Fruit fly (Drosophila melanogaster) whole organism, embryonic: ENCODE results near the gene CG7907.

ENCODE experiments used
- CG10565 ChIP-seq: fragments of 200-800 bp; sonication (Bioruptor generic); optimal IDR thresholded peaks from 3 replicates; lab custom pipeline; 2016; ENCODE audit warnings: missing biosample characterization, mild to moderate bottlenecking, missing genetic modification characterization
- CG11696 ChIP-seq: fragments of 200-800 bp; sonication (Bioruptor generic); IDR thresholded peaks from 2 replicates; pipeline ENCODE4 v1.3.6; 2022; ENCODE audit warnings: missing biosample characterization, missing genetic modification characterization
- CG12236 ChIP-seq: fragments of 200-800 bp; sonication (Bioruptor generic); optimal IDR thresholded peaks from 2 replicates; lab custom pipeline; 2016; ENCODE audit warnings: missing biosample characterization, missing genetic modification characterization
- CG15479 ChIP-seq: fragments of 200-800 bp; sonication (Bioruptor generic); optimal IDR thresholded peaks from 3 replicates; lab custom pipeline; 2019; ENCODE audit warnings: missing biosample characterization, mild to moderate bottlenecking, missing genetic modification characterization, moderate library complexity
- CG17612 ChIP-seq: fragments of 200-800 bp; sonication (Bioruptor generic); IDR thresholded peaks from 2 replicates; pipeline ENCODE4 v1.3.6; 2022; ENCODE audit warnings: missing biosample characterization, missing genetic modification characterization
- CG30403 ChIP-seq: fragments of 200-800 bp; sonication (Bioruptor generic); optimal IDR thresholded peaks from 3 replicates; lab custom pipeline; 2016; ENCODE audit warnings: missing biosample characterization, missing genetic modification characterization
- CG3163 ChIP-seq: fragments of 200-800 bp; sonication (Bioruptor generic); optimal IDR thresholded peaks from 3 replicates; lab custom pipeline; 2016; ENCODE audit warnings: missing biosample characterization, missing genetic modification characterization
- CG33213 ChIP-seq: fragments of 200-800 bp; sonication (Bioruptor generic); optimal IDR thresholded peaks from 3 replicates; lab custom pipeline; 2016; ENCODE audit warnings: missing biosample characterization, missing genetic modification characterization
- CG34376 ChIP-seq: fragments of 200-800 bp; sonication (Bioruptor generic); optimal IDR thresholded peaks from 2 replicates; lab custom pipeline; 2018; ENCODE audit warnings: missing biosample characterization, mild to moderate bottlenecking, missing genetic modification characterization
- CG43689 ChIP-seq: fragments of 200-800 bp; sonication (Bioruptor generic); IDR thresholded peaks from 2 replicates; pipeline ENCODE4 v1.3.6; 2022; ENCODE audit warnings: missing biosample characterization, missing genetic modification characterization
- CG7556 ChIP-seq: fragments of 200-800 bp; sonication (Bioruptor generic); optimal IDR thresholded peaks from 2 replicates; lab custom pipeline; 2017; ENCODE audit warnings: missing biosample characterization, mild to moderate bottlenecking, missing genetic modification characterization
- CG7963 ChIP-seq: fragments of 200-800 bp; sonication (Bioruptor generic); IDR thresholded peaks from 3 replicates; pipeline ENCODE4 v1.3.6; 2022; ENCODE audit warnings: missing biosample characterization, missing genetic modification characterization; ENCODE audit not compliant: partially characterized antibody
- CG8359 ChIP-seq: fragments of 200-800 bp; sonication (Bioruptor generic); optimal IDR thresholded peaks from 2 replicates; lab custom pipeline; 2017; ENCODE audit warnings: missing biosample characterization, mild to moderate bottlenecking, missing genetic modification characterization, borderline replicate concordance
- CG9437 ChIP-seq: fragments of 200-800 bp; sonication (Bioruptor generic); optimal IDR thresholded peaks from 2 replicates; lab custom pipeline; 2018; ENCODE audit warnings: missing biosample characterization, mild to moderate bottlenecking, missing genetic modification characterization
- Chrac-16 ChIP-seq: fragments of 200-800 bp; sonication (Bioruptor generic); optimal IDR thresholded peaks from 3 replicates; lab custom pipeline; 2016; ENCODE audit warnings: missing biosample characterization, missing genetic modification characterization
- Doc2 ChIP-seq: fragments of 200-800 bp; sonication (Bioruptor generic); IDR thresholded peaks from 2 replicates; pipeline ENCODE4 v1.3.6; 2022; ENCODE audit warnings: missing biosample characterization, missing genetic modification characterization
- Gsc ChIP-seq: fragments of 200-800 bp; sonication (Bioruptor generic); IDR thresholded peaks from 2 replicates; pipeline ENCODE4 v1.3.6; 2022; ENCODE audit warnings: missing biosample characterization, missing genetic modification characterization
- Hand ChIP-seq: fragments of 200-800 bp; sonication (Bioruptor generic); optimal IDR thresholded peaks from 2 replicates; lab custom pipeline; 2017; ENCODE audit warnings: mild to moderate bottlenecking, missing biosample characterization, missing genetic modification reagents, missing genetic modification characterization
- HmgD ChIP-seq: fragments of 200-800 bp; sonication (Bioruptor generic); optimal IDR thresholded peaks from 3 replicates; lab custom pipeline; 2016; ENCODE audit warnings: missing biosample characterization, missing genetic modification characterization
- MBD-R2 ChIP-seq: fragments of 200-800 bp; sonication (Bioruptor generic); IDR thresholded peaks from 2 replicates; pipeline ENCODE4 v1.3.6; 2022; ENCODE audit warnings: missing biosample characterization, missing genetic modification characterization
- MESR4 ChIP-seq: fragments of 200-800 bp; sonication (Bioruptor generic); optimal IDR thresholded peaks from 2 replicates; lab custom pipeline; 2018; ENCODE audit warnings: missing biosample characterization, mild to moderate bottlenecking, missing genetic modification characterization, moderate library complexity
- NK7.1 ChIP-seq: fragments of 200-800 bp; sonication (Bioruptor generic); optimal IDR thresholded peaks from 3 replicates; lab custom pipeline; 2016; ENCODE audit warnings: missing biosample characterization, missing genetic modification characterization
- Rfx ChIP-seq: fragments of 200-800 bp; sonication (Bioruptor generic); IDR thresholded peaks from 2 replicates; pipeline ENCODE4 v1.3.6; 2022; ENCODE audit warnings: missing biosample characterization, missing genetic modification characterization
- Spps ChIP-seq: fragments of 200-800 bp; sonication (Bioruptor generic); optimal IDR thresholded peaks from 2 replicates; lab custom pipeline; 2018; ENCODE audit warnings: missing biosample characterization, mild to moderate bottlenecking, missing genetic modification characterization
- Ssrp ChIP-seq: fragments of 200-800 bp; sonication (Bioruptor generic); optimal IDR thresholded peaks from 2 replicates; lab custom pipeline; 2018; ENCODE audit warnings: missing biosample characterization, mild to moderate bottlenecking, missing genetic modification characterization, moderate library complexity
- abd-A ChIP-seq: fragments of 200-800 bp; sonication (Bioruptor generic); optimal IDR thresholded peaks from 3 replicates; lab custom pipeline; 2019; ENCODE audit warnings: missing biosample characterization, mild to moderate bottlenecking, missing genetic modification characterization, moderate library complexity
- bab2 ChIP-seq: fragments of 200-800 bp; sonication (Bioruptor generic); optimal IDR thresholded peaks from 2 replicates; lab custom pipeline; 2016; ENCODE audit warnings: missing biosample characterization, missing genetic modification characterization
- bigmax ChIP-seq: fragments of 200-800 bp; sonication (Bioruptor generic); optimal IDR thresholded peaks from 2 replicates; lab custom pipeline; 2018; ENCODE audit warnings: missing biosample characterization, mild to moderate bottlenecking, missing genetic modification characterization
- btn ChIP-seq: fragments of 200-800 bp; sonication (Bioruptor generic); optimal IDR thresholded peaks from 2 replicates; lab custom pipeline; 2016; ENCODE audit warnings: missing biosample characterization, missing genetic modification characterization
- dimm ChIP-seq: fragments of 200-800 bp; sonication (Bioruptor generic); IDR thresholded peaks from 2 replicates; pipeline ENCODE4 v1.3.6; 2022; ENCODE audit warnings: missing biosample characterization, missing genetic modification characterization
- dysf ChIP-seq: fragments of 200-800 bp; sonication (Bioruptor generic); IDR thresholded peaks from 3 replicates; pipeline ENCODE4 v1.3.6; 2022; ENCODE audit warnings: missing biosample characterization, missing genetic modification characterization
- ham ChIP-seq: fragments of 200-800 bp; sonication (Bioruptor generic); IDR thresholded peaks from 2 replicates; pipeline ENCODE4 v1.3.6; 2022; ENCODE audit warnings: missing biosample characterization, missing genetic modification characterization
- jing ChIP-seq: fragments of 200-800 bp; sonication (Bioruptor generic); optimal IDR thresholded peaks from 2 replicates; lab custom pipeline; 2018; ENCODE audit warnings: missing biosample characterization, mild to moderate bottlenecking, missing genetic modification characterization
- lab ChIP-seq: fragments of 200-800 bp; sonication (Bioruptor generic); optimal IDR thresholded peaks from 3 replicates; lab custom pipeline; 2017; ENCODE audit warnings: missing biosample characterization, missing genetic modification characterization, mild to moderate bottlenecking, moderate library complexity, missing genetic modification reagents
- lbe ChIP-seq: fragments of 200-800 bp; sonication (Bioruptor generic); optimal IDR thresholded peaks from 2 replicates; lab custom pipeline; 2016; ENCODE audit warnings: missing biosample characterization, mild to moderate bottlenecking, missing genetic modification characterization
- maf-S ChIP-seq: fragments of 200-800 bp; sonication (Bioruptor generic); optimal IDR thresholded peaks from 2 replicates; lab custom pipeline; 2016; ENCODE audit warnings: missing biosample characterization, missing genetic modification characterization
- nerfin-2 ChIP-seq: fragments of 200-800 bp; sonication (Bioruptor generic); IDR thresholded peaks from 2 replicates; pipeline ENCODE4 v1.3.6; 2022; ENCODE audit warnings: missing biosample characterization, missing genetic modification characterization; ENCODE audit not compliant: partially characterized antibody
- p53 ChIP-seq: fragments of 200-800 bp; sonication (Bioruptor generic); optimal IDR thresholded peaks from 2 replicates; lab custom pipeline; 2016; ENCODE audit warnings: missing biosample characterization, missing genetic modification characterization
- peb ChIP-seq: fragments of 200-800 bp; sonication (Bioruptor generic); IDR thresholded peaks from 2 replicates; pipeline ENCODE4 v1.3.6; 2022; ENCODE audit warnings: missing biosample characterization, missing genetic modification characterization
- pfk ChIP-seq: fragments of 200-800 bp; sonication (Bioruptor generic); optimal IDR thresholded peaks from 2 replicates; lab custom pipeline; 2018; ENCODE audit warnings: missing biosample characterization, mild to moderate bottlenecking, missing genetic modification characterization, moderate library complexity
- ro ChIP-seq: fragments of 200-800 bp; sonication (Bioruptor generic); IDR thresholded peaks from 2 replicates; pipeline ENCODE4 v1.3.6; 2022; ENCODE audit warnings: missing biosample characterization, missing genetic modification characterization
- schlank ChIP-seq: fragments of 200-800 bp; sonication (Bioruptor generic); optimal IDR thresholded peaks from 2 replicates; lab custom pipeline; 2018; ENCODE audit warnings: missing biosample characterization, mild to moderate bottlenecking, missing genetic modification characterization
- slbo ChIP-seq: fragments of 200-800 bp; sonication (Bioruptor generic); IDR thresholded peaks from 2 replicates; pipeline ENCODE4 v1.3.6; 2022; ENCODE audit warnings: missing biosample characterization, missing genetic modification characterization
- stwl ChIP-seq: fragments of 200-800 bp; sonication (Bioruptor generic); optimal IDR thresholded peaks from 3 replicates; lab custom pipeline; 2018; ENCODE audit warnings: missing biosample characterization, mild to moderate bottlenecking, missing genetic modification characterization, moderate library complexity
- sug ChIP-seq: fragments of 200-800 bp; optimal IDR thresholded peaks from 2 replicates; lab custom pipeline; 2019; ENCODE audit warnings: missing biosample characterization, mild to moderate bottlenecking, missing genetic modification characterization, moderate library complexity
- tgo ChIP-seq: fragments of 200-800 bp; sonication (Bioruptor generic); IDR thresholded peaks from 3 replicates; pipeline ENCODE4 v1.3.6; 2022; ENCODE audit warnings: missing biosample characterization, missing genetic modification characterization
- tll ChIP-seq, 2 experiments: fragments of 200-800 bp in 1 of 2; fragments of >200 bp in 1 of 2; sonication (Bioruptor generic) in 1 of 2; optimal IDR thresholded peaks; 2 replicates each; lab custom pipeline; 2017 to 2019; ENCODE audit warnings: missing biosample characterization in 2 of 2, missing genetic modification characterization in 2 of 2, mild to moderate bottlenecking in 1 of 2, moderate library complexity in 1 of 2
- tna ChIP-seq: fragments of 200-800 bp; sonication (Bioruptor generic); IDR thresholded peaks from 2 replicates; pipeline ENCODE4 v1.3.6; 2022; ENCODE audit warnings: missing biosample characterization, missing genetic modification characterization; ENCODE audit not compliant: partially characterized antibody
- z ChIP-seq: fragments of 200-800 bp; sonication (Bioruptor generic); IDR thresholded peaks from 3 replicates; pipeline ENCODE4 v1.3.6; 2022; ENCODE audit warnings: missing biosample characterization, missing genetic modification characterization

Gene CG7907

DNA sequence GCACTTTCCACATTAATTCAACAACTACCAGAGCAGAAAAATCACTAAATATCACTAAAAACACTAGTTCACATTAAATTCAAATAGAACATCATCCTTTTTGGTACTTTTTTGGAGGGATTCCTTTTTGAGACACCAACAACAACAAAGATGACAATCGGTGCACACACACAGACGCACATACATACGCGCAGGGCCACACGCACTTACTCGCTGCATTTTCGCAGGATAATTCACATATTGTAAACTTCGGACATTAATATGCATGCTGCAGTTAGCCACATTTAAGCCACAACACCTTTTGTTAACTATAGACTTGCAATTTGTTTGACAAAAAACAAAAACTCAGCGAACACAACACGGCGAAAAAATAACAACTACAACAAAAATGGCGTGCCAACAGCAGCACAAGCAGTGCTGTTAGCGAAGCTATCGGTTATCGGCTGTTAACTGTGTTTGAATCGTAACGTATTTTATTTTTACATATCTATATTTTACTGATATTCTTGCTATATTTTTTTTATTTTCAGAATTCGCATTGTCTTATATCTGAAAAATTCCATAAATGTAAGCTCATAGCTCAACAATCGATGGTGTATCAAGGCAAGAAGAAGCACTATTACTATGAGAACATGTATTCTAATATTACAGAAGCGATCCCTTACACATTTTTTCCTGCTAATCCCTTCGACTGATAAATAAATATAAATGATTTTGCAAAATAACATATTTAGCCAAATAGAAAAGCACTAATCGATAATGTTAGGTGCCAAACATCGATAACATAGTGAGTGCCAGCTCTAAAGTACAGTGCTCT, 44.0 kb upstream of the CG7907 start (continued):
- TF ChIP-seq dysf (GFP tag; lab: Robert Waterston, UW) (no peak), CG8359 (no peak), sug (tag; lab: Kevin White, UChicago) (no peak), CG10565 (GFP tag; lab: Kevin White, UChicago) (no peak), CG7556 (GFP tag; lab: Kevin White, UChicago) (no peak), nerfin-2 (GFP tag; lab: Robert Waterston, UW) (0 out of 2 replicates have a peak, but pooled peaks have one; percentile 9), schlank (no peak), lbe (peak; percentile 27), CG12236 (GFP tag; lab: Kevin White, UChicago) (no peak), tna (GFP tag; lab: Robert Waterston, UW) (peak; percentile 63; the same call in 1 of the 2 replicates), stwl (tag; lab: Kevin White, UChicago) (no peak), CG30403 (GFP tag; lab: Kevin White, UChicago) (no peak), slbo (GFP tag; lab: Robert Waterston, UW) (no peak), tgo (no peak), dimm (GFP tag; lab: Robert Waterston, UW) (no peak), CG9437 (GFP tag; lab: Kevin White, UChicago) (no peak), Gsc (GFP tag; lab: Robert Waterston, UW) (no peak), p53 (GFP tag; lab: Kevin White, UChicago) (no peak), CG17612 (GFP tag; lab: Robert Waterston, UW) (no peak), Hand (no peak), CG43689 (GFP tag; lab: Robert Waterston, UW) (no peak), CG34376 (GFP tag; lab: Kevin White, UChicago) (no peak), bigmax (GFP tag; lab: Kevin White, UChicago) (no peak), Spps (no peak), Ssrp (no peak), CG7963 (GFP tag; lab: Robert Waterston, UW) (0 out of 3 replicates have a peak, but pooled peaks have one; percentile 49), btn (GFP tag; lab: Kevin White, UChicago) (no peak), HmgD (GFP tag; lab: Kevin White, UChicago) (no peak), peb (GFP tag; lab: Robert Waterston, UW) (no peak), z (GFP tag; lab: Robert Waterston, UW) (no peak), ham (GFP tag; lab: Robert Waterston, UW) (no peak), MBD-R2 (GFP tag; lab: Robert Waterston, UW) (peak; percentile 25; the same call in 1 of the 2 replicates), CG15479 (GFP tag; lab: Kevin White, UChicago) (no peak), abd-A (tag; lab: Kevin White, UChicago) (no peak), CG11696 (no peak), Chrac-16 (GFP tag; lab: Kevin White, UChicago) (no peak), jing (GFP tag; lab: Kevin White, UChicago) (no peak), MESR4 (GFP tag; lab: Kevin White, UChicago) (peak; percentile 97), tll (GFP tag; optimal IDR thresholded peaks at IDR 0.05; lab: Kevin White, UChicago) (no peak), Rfx (GFP tag; lab: Robert Waterston, UW) (no peak), maf-S (GFP tag; lab: Kevin White, UChicago) (no peak), pfk (GFP tag; lab: Kevin White, UChicago) (no peak), ro (no peak), bab2 (GFP tag; lab: Kevin White, UChicago) (no peak), Doc2 (GFP tag; lab: Robert Waterston, UW) (no peak), CG33213 (no peak), NK7.1 (GFP tag; lab: Kevin White, UChicago) (no peak), lab (no peak), CG3163 (GFP tag; lab: Kevin White, UChicago) (no peak)
- TF ChIP-seq, all 482 proteins: peak for 61
